Worm (Caenorhabditis elegans) whole organism, young adult: ENCODE measurements around the gene ran-1.

Experiments
- F37B4.10 ChIP-seq: fragments of 200-800 bp; sonication (Bioruptor generic); IDR thresholded peaks from 2 replicates; pipeline ENCODE4 v1.3.6; 2022; ENCODE audit warnings: missing genetic modification characterization, missing compliant biosample characterization
- F57A8.1 ChIP-seq: fragments of 200-800 bp; sonication (Bioruptor generic); optimal IDR thresholded peaks from 2 replicates; lab custom pipeline; 2018; ENCODE audit warnings: mild to moderate bottlenecking, missing genetic modification characterization, moderate library complexity, missing compliant biosample characterization
- ama-1 ChIP-seq, 3 experiments: fragments of 150-350 bp in 1 of 3; sonication (generic microtip) in 2 of 3; optimal IDR thresholded peaks; 2 replicates each; lab custom pipeline; 2014 to 2018; ENCODE audit warnings: missing biosample characterization in 2 of 3, missing genetic modification characterization in 2 of 3, missing genetic modification reagents in 2 of 3
- ceh-27 ChIP-seq: fragments of 200-800 bp; sonication (Bioruptor generic); optimal IDR thresholded peaks from 2 replicates; lab custom pipeline; 2018; ENCODE audit warnings: mild to moderate bottlenecking, missing genetic modification characterization, moderate library complexity, missing compliant biosample characterization
- dpl-1 ChIP-seq: fragments of 150-350 bp; optimal IDR thresholded peaks from 2 replicates; lab custom pipeline; 2014; ENCODE audit warnings: missing biosample characterization, missing genetic modification reagents, missing genetic modification characterization
- ekl-4 ChIP-seq: fragments of 200-800 bp; sonication (Bioruptor generic); IDR thresholded peaks from 2 replicates; pipeline ENCODE4 v1.3.6; 2022; ENCODE audit warnings: missing genetic modification reagents, missing genetic modification characterization, missing compliant biosample characterization
- hsf-1 ChIP-seq: fragments of 200-800 bp; sonication (Bioruptor generic); IDR thresholded peaks from 2 replicates; pipeline ENCODE4 v1.3.6; 2022; ENCODE audit warnings: missing genetic modification reagents, missing genetic modification characterization, missing compliant biosample characterization
- lin-35 ChIP-seq, 3 experiments: fragments of 150-350 bp in 2 of 3; sonication (generic microtip) in 1 of 3; optimal IDR thresholded peaks; 2 replicates each; lab custom pipeline; 2014 to 2018; ENCODE audit warnings: missing biosample characterization in 3 of 3, missing genetic modification characterization in 3 of 3, missing genetic modification reagents in 3 of 3
- lin-54 ChIP-seq: fragments of 200-800 bp; sonication (Bioruptor generic); optimal IDR thresholded peaks from 2 replicates; lab custom pipeline; 2018; ENCODE audit warnings: mild to moderate bottlenecking, missing genetic modification characterization, missing compliant biosample characterization
- rpc-1 ChIP-seq, 2 experiments: fragments of 150-350 bp in 1 of 2; sonication (generic microtip) in 1 of 2; optimal IDR thresholded peaks; 2 replicates each; lab custom pipeline; 2014 to 2018; ENCODE audit warnings: missing biosample characterization in 1 of 2, missing genetic modification characterization in 1 of 2, missing genetic modification reagents in 1 of 2, missing genotype in 1 of 2
- zim-3 ChIP-seq: sonication (generic microtip); optimal IDR thresholded peaks from 2 replicates; lab custom pipeline; 2017; ENCODE audit warnings: mild to moderate bottlenecking, missing genetic modification characterization, moderate library complexity, missing compliant biosample characterization
- ztf-18 ChIP-seq: sonication (generic microtip); optimal IDR thresholded peaks from 2 replicates; lab custom pipeline; 2016; ENCODE audit warnings: missing genotype, mild to moderate bottlenecking, missing genetic modification characterization, missing compliant biosample characterization
- ztf-28 ChIP-seq: fragments of 200-800 bp; sonication (Bioruptor generic); IDR thresholded peaks from 2 replicates; pipeline ENCODE4 v1.3.6; 2022; ENCODE audit warnings: missing genetic modification reagents, missing genetic modification characterization, missing compliant biosample characterization

ce11 chrIII:10755480-10756066 lies 8.0 kb upstream of the ran-1 start, which contains the start of gene hpl-2:
- TF ChIP-seq F57A8.1 (no peak), ceh-27 (GFP tag; lab: Kevin White, UChicago) (no peak), ekl-4 (no peak), F37B4.10 (GFP tag; lab: Robert Waterston, UW) (no peak), zim-3 (tag; lab: Kevin White, UChicago) (no peak), dpl-1 (GFP tag; lab: Kevin White, UChicago) (no peak), lin-54 (GFP tag; lab: Kevin White, UChicago) (no peak), hsf-1 (GFP tag; lab: Robert Waterston, UW) (no peak), ztf-18 (tag; lab: Kevin White, UChicago) (no peak), ama-1 (optimal IDR thresholded peaks at IDR 0.05; lab: Kevin White, UChicago) (no peak), ama-1 (GFP tag; optimal IDR thresholded peaks at IDR 0.05; lab: Kevin White, UChicago) (no peak), rpc-1 (optimal IDR thresholded peaks at IDR 0.05; lab: Kevin White, UChicago) (no peak), rpc-1 (tag; optimal IDR thresholded peaks at IDR 0.05; lab: Kevin White, UChicago) (no peak), ztf-28 (GFP tag; lab: Robert Waterston, UW) (no peak), lin-35 (GFP tag; optimal IDR thresholded peaks at IDR 0.05; lab: Kevin White, UChicago) (peak in 1 of 3 experiments; percentile 36)
